Fruit fly (Drosophila melanogaster): ENCODE measurements around the gene CG34150.

CG34150 gene

DNA sequence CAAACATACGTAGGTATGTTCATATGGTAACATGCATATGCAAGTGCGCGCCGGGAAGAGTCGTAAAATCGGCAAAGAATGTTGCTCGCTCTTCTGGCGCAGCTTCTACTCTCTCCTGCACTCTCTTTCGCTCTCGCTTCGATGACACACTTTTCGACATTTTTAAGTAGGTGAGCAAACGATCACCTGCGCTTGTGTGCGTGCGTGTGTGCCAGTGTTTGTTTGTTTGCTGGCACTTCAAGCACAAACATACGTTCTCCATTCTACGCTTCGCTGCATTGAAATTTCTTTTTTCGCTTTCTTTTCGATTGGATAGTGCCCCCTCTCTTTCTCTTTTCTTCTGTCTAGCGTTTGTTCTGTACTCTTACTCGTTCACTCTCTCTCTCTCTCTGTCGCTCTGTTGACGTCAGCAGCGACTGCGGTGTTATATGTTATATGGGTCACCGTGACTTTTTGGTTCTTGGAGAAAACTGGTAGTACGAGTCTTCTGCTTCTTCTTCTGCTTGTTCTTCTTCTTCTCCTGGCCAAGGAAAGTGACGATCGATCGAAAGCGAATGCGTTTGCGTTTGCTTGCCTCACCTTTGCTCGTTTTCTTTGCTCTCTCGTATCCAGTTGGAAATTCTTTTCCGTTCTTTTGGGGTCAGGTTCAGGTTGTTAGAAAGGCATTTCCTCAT lies 46.3 kb upstream of the CG34150 start (continued):
- no peak for TF ChIP-seq CG8765 (GFP tag; IDR thresholded peaks at IDR 0.05)
- no peak for TF ChIP-seq CG12942 (GFP tag; optimal IDR thresholded peaks at IDR 0.05)
- no peak for TF ChIP-seq gt (GFP tag; IDR thresholded peaks at IDR 0.05)
- peak; percentile 55 for TF ChIP-seq Spps (tag; optimal IDR thresholded peaks at IDR 0.05)
- no peak for TF ChIP-seq ind (GFP tag; optimal IDR thresholded peaks at IDR 0.05)
- TF ChIP-seq CG9817 (tag; optimal IDR thresholded peaks at IDR 0.05) = no peak
- peak; percentile 17 for TF ChIP-seq Sox100B (GFP tag; optimal IDR thresholded peaks at IDR 0.05)
- TF ChIP-seq CG7271 (tag; optimal IDR thresholded peaks at IDR 0.05) = no peak
- TF ChIP-seq Hand (GFP tag; optimal IDR thresholded peaks at IDR 0.05) = no peak
- no peak for TF ChIP-seq jing (GFP tag; optimal IDR thresholded peaks at IDR 0.05)
- no peak for TF ChIP-seq CG17612 (GFP tag; IDR thresholded peaks at IDR 0.05)
- TF ChIP-seq CG11723 (GFP tag; optimal IDR thresholded peaks at IDR 0.05) = no peak
- TF ChIP-seq Atf3 (GFP tag; optimal IDR thresholded peaks at IDR 0.05) = no peak
- no peak for TF ChIP-seq CG8290 (GFP tag; optimal IDR thresholded peaks at IDR 0.05)
- peak in 1 of 2 experiments; percentile 35 for TF ChIP-seq CG8290 (tag; optimal IDR thresholded peaks at IDR 0.05)
- no peak for TF ChIP-seq CG32772 (GFP tag; IDR thresholded peaks at IDR 0.05)
- no peak for TF ChIP-seq CG13624 (GFP tag; optimal IDR thresholded peaks at IDR 0.05)
- TF ChIP-seq Rx (GFP tag; IDR thresholded peaks at IDR 0.05) = no peak
- no peak for TF ChIP-seq wor (GFP tag; IDR thresholded peaks at IDR 0.05)
- TF ChIP-seq ara (GFP tag; IDR thresholded peaks at IDR 0.05) = no peak
- TF ChIP-seq CG3407 (GFP tag; optimal IDR thresholded peaks at IDR 0.05) = no peak
- no peak for TF ChIP-seq CG9876 (GFP tag; optimal IDR thresholded peaks at IDR 0.05)
- no peak for TF ChIP-seq CG10366 (GFP tag; IDR thresholded peaks at IDR 0.05)
- TF ChIP-seq pita (GFP tag; optimal IDR thresholded peaks at IDR 0.05) = no peak
- TF ChIP-seq tna (GFP tag; IDR thresholded peaks at IDR 0.05; ENCODE audit: partially characterized antibody) = no peak
- TF ChIP-seq Jarid2 (GFP tag; optimal IDR thresholded peaks at IDR 0.05) = no peak
- no peak for TF ChIP-seq CG4730 (GFP tag; IDR thresholded peaks at IDR 0.05)
- no peak for TF ChIP-seq seq (GFP tag; IDR thresholded peaks at IDR 0.05)
- TF ChIP-seq hb (GFP tag; IDR thresholded peaks at IDR 0.05; ENCODE audit: partially characterized antibody) = no peak
- TF ChIP-seq CG6791 (GFP tag; IDR thresholded peaks at IDR 0.05; ENCODE audit: partially characterized antibody) = no peak
- TF ChIP-seq Trl (optimal IDR thresholded peaks at IDR 0.05) = peak; percentile 49 to 73
- no peak for TF ChIP-seq Trl (GFP tag; optimal IDR thresholded peaks at IDR 0.05)
- no peak for TF ChIP-seq CG1602 (GFP tag; optimal IDR thresholded peaks at IDR 0.05)
- no peak for TF ChIP-seq CG4404 (GFP tag; IDR thresholded peaks at IDR 0.05)
- no peak for TF ChIP-seq bbx (GFP tag; IDR thresholded peaks at IDR 0.05; ENCODE audit: partially characterized antibody)
- TF ChIP-seq pzg (GFP tag; optimal IDR thresholded peaks at IDR 0.05) = no peak
- TF ChIP-seq Poxn (GFP tag; IDR thresholded peaks at IDR 0.05) = no peak
- peak; percentile 37 for TF ChIP-seq CG7745 (tag; optimal IDR thresholded peaks at IDR 0.05)
- no peak for TF ChIP-seq Gug (GFP tag; IDR thresholded peaks at IDR 0.05)
- peak; percentile 85 for TF ChIP-seq CG17385 (GFP tag; optimal IDR thresholded peaks at IDR 0.05)
- no peak for TF ChIP-seq CG11560 (tag; IDR thresholded peaks at IDR 0.05)
- no peak for TF ChIP-seq CG14014 (GFP tag; IDR thresholded peaks at IDR 0.05)
- TF ChIP-seq CG16779 (GFP tag; IDR thresholded peaks at IDR 0.05) = no peak
- TF ChIP-seq klu (GFP tag; IDR thresholded peaks at IDR 0.05) = no peak
- TF ChIP-seq B-H2 (GFP tag; optimal IDR thresholded peaks at IDR 0.05) = no peak
- TF ChIP-seq her (GFP tag; optimal IDR thresholded peaks at IDR 0.05) = no peak
- TF ChIP-seq fd3F (GFP tag; optimal IDR thresholded peaks at IDR 0.05) = no peak
- TF ChIP-seq wek (GFP tag; optimal IDR thresholded peaks at IDR 0.05) = no peak
- TF ChIP-seq CG15696 (tag; optimal IDR thresholded peaks at IDR 0.05) = no peak
- TF ChIP-seq CG7928 (GFP tag; optimal IDR thresholded peaks at IDR 0.05) = no peak
- TF ChIP-seq Hr78 (GFP tag; optimal IDR thresholded peaks at IDR 0.05) = peak in 1 of 2 experiments; percentile 62

Measured in whole organism, embryonic.